Fruit fly (Drosophila melanogaster) whole organism, embryonic: ENCODE results near the gene Vsx1.
A peak's percentile ranks its signal among the peaks of the same experiment; 100 is the strongest.

Experiments used
- Aef1 ChIP-seq: fragments of 200-800 bp; sonication (Bioruptor generic); IDR thresholded peaks from 3 replicates; pipeline ENCODE4 v1.3.6; 2022; ENCODE audit warnings: missing biosample characterization, missing genetic modification characterization
- Bgb ChIP-seq: fragments of 200-800 bp; sonication (Bioruptor generic); IDR thresholded peaks from 2 replicates; pipeline ENCODE4 v1.3.6; 2022; ENCODE audit warnings: missing biosample characterization, missing genetic modification characterization; ENCODE audit not compliant: partially characterized antibody
- CG10267 ChIP-seq: fragments of 200-800 bp; sonication (Bioruptor generic); optimal IDR thresholded peaks from 2 replicates; lab custom pipeline; 2018; ENCODE audit warnings: missing biosample characterization, mild to moderate bottlenecking, missing genetic modification characterization, moderate library complexity
- CG10321 ChIP-seq: fragments of 200-800 bp; sonication (Bioruptor generic); IDR thresholded peaks from 2 replicates; pipeline ENCODE4 v1.3.6; 2022; ENCODE audit warnings: missing biosample characterization, missing genetic modification characterization
- CG12659 ChIP-seq: fragments of 200-800 bp; sonication (Bioruptor generic); optimal IDR thresholded peaks from 3 replicates; lab custom pipeline; 2017; ENCODE audit warnings: mild to moderate bottlenecking, missing biosample characterization, missing genetic modification reagents, missing genetic modification characterization
- CG13894 ChIP-seq: fragments of 200-800 bp; sonication (Bioruptor generic); optimal IDR thresholded peaks from 3 replicates; lab custom pipeline; 2018; ENCODE audit warnings: missing biosample characterization, mild to moderate bottlenecking, missing genetic modification characterization, moderate library complexity
- CG14710 ChIP-seq: fragments of 200-800 bp; sonication (Bioruptor generic); optimal IDR thresholded peaks from 3 replicates; lab custom pipeline; 2019; ENCODE audit warnings: missing biosample characterization, mild to moderate bottlenecking, missing genetic modification characterization, moderate library complexity
- CG14860 ChIP-seq: fragments of 200-800 bp; sonication (Bioruptor generic); IDR thresholded peaks from 3 replicates; pipeline ENCODE4 v1.3.6; 2022; ENCODE audit warnings: missing biosample characterization, missing genetic modification characterization; ENCODE audit not compliant: partially characterized antibody
- CG15601 ChIP-seq: fragments of 200-800 bp; sonication (Bioruptor generic); optimal IDR thresholded peaks from 3 replicates; lab custom pipeline; 2019; ENCODE audit warnings: missing biosample characterization, mild to moderate bottlenecking, missing genetic modification characterization, moderate library complexity
- CG1603 ChIP-seq: fragments of 200-800 bp; sonication (Bioruptor generic); optimal IDR thresholded peaks from 2 replicates; lab custom pipeline; 2019; ENCODE audit warnings: missing biosample characterization, mild to moderate bottlenecking, missing genetic modification characterization, moderate library complexity
- CG16813 ChIP-seq: fragments of 200-800 bp; sonication (Bioruptor generic); IDR thresholded peaks from 3 replicates; pipeline ENCODE4 v1.3.6; 2022; ENCODE audit warnings: missing biosample characterization, missing genetic modification characterization; ENCODE audit not compliant: partially characterized antibody
- CG17186 ChIP-seq: fragments of 200-800 bp; sonication (Bioruptor generic); optimal IDR thresholded peaks from 3 replicates; lab custom pipeline; 2017; ENCODE audit warnings: missing biosample characterization, missing genetic modification reagents, missing genetic modification characterization
- CG17829 ChIP-seq: fragments of 200-800 bp; optimal IDR thresholded peaks from 2 replicates; lab custom pipeline; 2019; ENCODE audit warnings: missing biosample characterization, mild to moderate bottlenecking, missing genetic modification characterization, moderate library complexity
- CG17912 ChIP-seq: fragments of 200-800 bp; sonication (Bioruptor generic); optimal IDR thresholded peaks from 2 replicates; lab custom pipeline; 2018; ENCODE audit warnings: missing biosample characterization, mild to moderate bottlenecking, missing genetic modification characterization
- CG2116 ChIP-seq: fragments of 200-800 bp; sonication (Bioruptor generic); optimal IDR thresholded peaks from 3 replicates; lab custom pipeline; 2018; ENCODE audit warnings: missing biosample characterization, mild to moderate bottlenecking, missing genetic modification characterization
- CG2129 ChIP-seq: fragments of 200-800 bp; sonication (Bioruptor generic); IDR thresholded peaks from 2 replicates; pipeline ENCODE4 v1.3.6; 2022; ENCODE audit warnings: missing biosample characterization, missing genetic modification characterization; ENCODE audit not compliant: partially characterized antibody
- CG34224 ChIP-seq: fragments of 200-800 bp; sonication (Bioruptor generic); IDR thresholded peaks from 3 replicates; pipeline ENCODE4 v1.3.6; 2022; ENCODE audit warnings: missing biosample characterization, missing genetic modification characterization; ENCODE audit not compliant: partially characterized antibody
- CG34422 ChIP-seq: fragments of 200-800 bp; sonication (Bioruptor generic); IDR thresholded peaks from 3 replicates; pipeline ENCODE4 v1.3.6; 2022; ENCODE audit warnings: missing biosample characterization, missing genetic modification characterization
- CG4360 ChIP-seq: fragments of 200-800 bp; sonication (Bioruptor generic); IDR thresholded peaks from 2 replicates; pipeline ENCODE4 v1.3.6; 2022; ENCODE audit warnings: missing biosample characterization, missing genetic modification characterization
- CG7963 ChIP-seq: fragments of 200-800 bp; sonication (Bioruptor generic); IDR thresholded peaks from 3 replicates; pipeline ENCODE4 v1.3.6; 2022; ENCODE audit warnings: missing biosample characterization, missing genetic modification characterization; ENCODE audit not compliant: partially characterized antibody
- CG8290 ChIP-seq, 3 experiments: fragments of 200-800 bp; sonication (Bioruptor generic); optimal IDR thresholded peaks; 2 replicates each; lab custom pipeline; 2016 to 2019; ENCODE audit warnings: missing biosample characterization in 3 of 3, missing genetic modification characterization in 3 of 3, mild to moderate bottlenecking in 2 of 3, moderate library complexity in 1 of 3
- CG9797 ChIP-seq: fragments of 200-800 bp; sonication (Bioruptor generic); optimal IDR thresholded peaks from 3 replicates; lab custom pipeline; 2018; ENCODE audit warnings: missing biosample characterization, mild to moderate bottlenecking, missing genetic modification characterization
- CG9932 ChIP-seq: fragments of 200-800 bp; sonication (Bioruptor generic); IDR thresholded peaks from 2 replicates; pipeline ENCODE4 v1.3.6; 2022; ENCODE audit warnings: missing biosample characterization, missing genetic modification characterization
- CTCF ChIP-seq: fragments of 200-800 bp; sonication (Bioruptor generic); optimal IDR thresholded peaks from 2 replicates; lab custom pipeline; 2017; ENCODE audit warnings: missing biosample characterization, mild to moderate bottlenecking, missing genetic modification characterization, moderate library complexity
- Camta ChIP-seq: fragments of 200-800 bp; sonication (Bioruptor generic); optimal IDR thresholded peaks from 2 replicates; lab custom pipeline; 2016; ENCODE audit warnings: missing biosample characterization, missing genetic modification characterization
- D19B ChIP-seq: fragments of 200-800 bp; sonication (Bioruptor generic); optimal IDR thresholded peaks from 2 replicates; lab custom pipeline; 2017; ENCODE audit warnings: missing biosample characterization, mild to moderate bottlenecking, missing genetic modification characterization
- Dll ChIP-seq: fragments of 200-800 bp; sonication (Bioruptor generic); IDR thresholded peaks from 4 replicates; pipeline ENCODE4 v1.3.6; 2022; ENCODE audit warnings: missing biosample characterization, missing genetic modification characterization; ENCODE audit not compliant: partially characterized antibody
- Dp ChIP-seq: fragments of 200-800 bp; sonication (Bioruptor generic); optimal IDR thresholded peaks from 2 replicates; lab custom pipeline; 2018; ENCODE audit warnings: missing biosample characterization, mild to moderate bottlenecking, missing genetic modification characterization, moderate library complexity
- H2.0 ChIP-seq: fragments of 200-800 bp; sonication (Bioruptor generic); IDR thresholded peaks from 2 replicates; pipeline ENCODE4 v1.3.6; 2022; ENCODE audit warnings: missing biosample characterization, missing genetic modification characterization
- HLH4C ChIP-seq: fragments of 200-800 bp; sonication (Bioruptor generic); IDR thresholded peaks from 3 replicates; pipeline ENCODE4 v1.3.6; 2022; ENCODE audit warnings: missing biosample characterization, missing genetic modification characterization; ENCODE audit not compliant: partially characterized antibody
- MBD-R2 ChIP-seq: fragments of 200-800 bp; sonication (Bioruptor generic); IDR thresholded peaks from 2 replicates; pipeline ENCODE4 v1.3.6; 2022; ENCODE audit warnings: missing biosample characterization, missing genetic modification characterization
- Sin3A ChIP-seq: fragments of >200 bp; optimal IDR thresholded peaks from 2 replicates; lab custom pipeline; 2018
- Sry-δ ChIP-seq: fragments of 200-800 bp; sonication (Bioruptor generic); optimal IDR thresholded peaks from 2 replicates; lab custom pipeline; 2016; ENCODE audit warnings: missing biosample characterization, missing genetic modification characterization
- ato ChIP-seq: fragments of 200-800 bp; sonication (Bioruptor generic); IDR thresholded peaks from 2 replicates; pipeline ENCODE4 v1.3.6; 2022; ENCODE audit warnings: missing biosample characterization, missing genetic modification characterization; ENCODE audit not compliant: partially characterized antibody
- bbx ChIP-seq: fragments of 200-800 bp; sonication (Bioruptor generic); IDR thresholded peaks from 2 replicates; pipeline ENCODE4 v1.3.6; 2022; ENCODE audit warnings: missing biosample characterization, missing genetic modification characterization; ENCODE audit not compliant: partially characterized antibody
- chinmo ChIP-seq: fragments of 200-800 bp; sonication (Bioruptor generic); IDR thresholded peaks from 4 replicates; pipeline ENCODE4 v1.3.6; 2022; ENCODE audit warnings: missing biosample characterization, missing genetic modification characterization; ENCODE audit not compliant: partially characterized antibody
- cwo ChIP-seq: fragments of 200-800 bp; sonication (Bioruptor generic); optimal IDR thresholded peaks from 3 replicates; lab custom pipeline; 2017; ENCODE audit warnings: missing biosample characterization, missing genetic modification characterization, mild to moderate bottlenecking, moderate library complexity, missing genetic modification reagents
- gfzf ChIP-seq: fragments of 200-800 bp; sonication (Bioruptor generic); optimal IDR thresholded peaks from 2 replicates; lab custom pipeline; 2016; ENCODE audit warnings: missing biosample characterization, mild to moderate bottlenecking, missing genetic modification characterization, moderate library complexity
- knrl ChIP-seq: fragments of 200-800 bp; sonication (Bioruptor generic); IDR thresholded peaks from 3 replicates; pipeline ENCODE4 v1.3.6; 2022; ENCODE audit warnings: missing biosample characterization, missing genetic modification characterization; ENCODE audit not compliant: partially characterized antibody
- onecut ChIP-seq: fragments of 200-800 bp; sonication (Bioruptor generic); IDR thresholded peaks from 2 replicates; pipeline ENCODE4 v1.3.6; 2022; ENCODE audit warnings: missing biosample characterization, missing genetic modification characterization
- phol ChIP-seq: fragments of 200-800 bp; sonication (Bioruptor generic); optimal IDR thresholded peaks from 3 replicates; lab custom pipeline; 2018; ENCODE audit warnings: missing biosample characterization, mild to moderate bottlenecking, missing genetic modification characterization, moderate library complexity
- sna ChIP-seq: fragments of 200-800 bp; sonication (Bioruptor generic); IDR thresholded peaks from 2 replicates; pipeline ENCODE4 v1.3.6; 2022; ENCODE audit warnings: missing biosample characterization, missing genetic modification characterization; ENCODE audit not compliant: partially characterized antibody
- tna ChIP-seq: fragments of 200-800 bp; sonication (Bioruptor generic); IDR thresholded peaks from 2 replicates; pipeline ENCODE4 v1.3.6; 2022; ENCODE audit warnings: missing biosample characterization, missing genetic modification characterization; ENCODE audit not compliant: partially characterized antibody
- trem ChIP-seq: fragments of 200-800 bp; optimal IDR thresholded peaks from 3 replicates; lab custom pipeline; 2019; ENCODE audit warnings: missing biosample characterization, mild to moderate bottlenecking, missing genetic modification characterization, moderate library complexity
- ttk ChIP-seq: fragments of 200-800 bp; sonication (Bioruptor generic); IDR thresholded peaks from 2 replicates; pipeline ENCODE4 v2.1.2; 2022; ENCODE audit warnings: missing biosample characterization, missing genetic modification characterization
- vnd ChIP-seq: fragments of 200-800 bp; sonication (Bioruptor generic); IDR thresholded peaks from 3 replicates; pipeline ENCODE4 v1.3.6; 2022; ENCODE audit warnings: missing biosample characterization, missing genetic modification characterization; ENCODE audit not compliant: partially characterized antibody

Vsx1 gene

DNA sequence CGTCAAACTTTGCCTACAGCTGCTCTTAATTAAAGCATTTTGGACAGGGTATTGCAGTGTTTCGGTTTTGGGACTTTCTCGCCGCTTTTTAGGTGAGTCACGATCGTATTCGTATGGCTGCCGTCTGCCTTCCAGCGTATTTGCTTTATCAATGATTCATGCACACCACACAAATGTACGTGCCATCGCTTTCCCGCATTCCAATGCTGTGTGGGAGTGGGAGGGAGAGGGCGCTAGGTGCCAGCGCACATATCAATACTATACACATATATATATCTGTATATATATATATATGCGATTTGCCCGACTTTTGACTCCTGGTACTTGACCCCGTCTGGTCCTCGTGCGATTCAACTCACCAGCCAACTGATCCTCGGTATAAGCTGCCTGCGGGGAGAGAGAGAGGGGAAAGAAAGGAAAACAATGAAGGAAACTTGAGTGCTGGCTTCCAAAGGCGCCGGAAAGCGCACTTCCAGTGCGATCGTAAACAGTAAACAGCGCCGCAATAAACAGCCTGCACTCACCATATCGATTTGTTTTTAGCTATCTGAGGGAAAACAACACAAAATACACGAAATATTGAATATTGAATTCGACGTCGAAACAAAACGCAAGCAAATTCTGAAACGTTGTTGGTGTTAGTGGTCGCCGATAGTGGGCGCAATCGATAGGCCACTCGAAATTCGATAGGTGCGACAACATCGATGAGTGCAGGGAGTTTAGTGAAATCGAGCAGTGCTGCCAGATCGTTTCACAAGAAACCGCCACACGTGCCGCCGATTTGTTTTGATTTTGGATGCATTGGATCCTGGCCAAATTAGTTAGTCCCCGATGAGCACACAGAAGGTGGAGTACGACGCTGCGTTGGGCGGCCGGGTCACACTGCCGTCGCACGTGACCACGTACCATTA is 28.1 kb downstream of the Vsx1 start, which contains the start of the genes Mlc-c and Pop1 (continued):
- TF ChIP-seq MBD-R2 (GFP tag; lab: Robert Waterston, UW), result peak; percentile 88
- peak; percentile 87 for TF ChIP-seq CG34224
- TF ChIP-seq cwo (GFP tag; lab: Kevin White, UChicago), result peak; percentile 60
- peak; percentile 50 for TF ChIP-seq trem (tag; lab: Kevin White, UChicago)
- peak; percentile 19 for TF ChIP-seq gfzf (GFP tag; lab: Kevin White, UChicago)
- TF ChIP-seq Dll (GFP tag; lab: Robert Waterston, UW), result peak; percentile 84
- TF ChIP-seq Bgb (GFP tag; lab: Robert Waterston, UW), result peak; percentile 93
- peak; percentile 79 for TF ChIP-seq CG10321
- peak; percentile 87 for TF ChIP-seq CG14860 (GFP tag; lab: Robert Waterston, UW)
- TF ChIP-seq CG16813 (GFP tag; lab: Robert Waterston, UW), result peak; percentile 88
- TF ChIP-seq CG2129 (GFP tag; lab: Robert Waterston, UW), result peak; percentile 75
- TF ChIP-seq knrl (GFP tag; lab: Robert Waterston, UW), result peak; percentile 87
- TF ChIP-seq ato, result peak; percentile 95
- peak; percentile 71 for TF ChIP-seq CG17186 (GFP tag; lab: Kevin White, UChicago)
- TF ChIP-seq CG17829 (tag; lab: Kevin White, UChicago), result peak; percentile 19
- peak; percentile 86 for TF ChIP-seq Dp
- TF ChIP-seq CG4360 (GFP tag; lab: Robert Waterston, UW), result peak; percentile 50; the same call in 1 of the 2 replicates
- no peak for TF ChIP-seq CG8290 (GFP tag; optimal IDR thresholded peaks at IDR 0.05; lab: Kevin White, UChicago)
- TF ChIP-seq CG8290 (tag; optimal IDR thresholded peaks at IDR 0.05; lab: Kevin White, UChicago), result no peak
- TF ChIP-seq Camta, result no peak
- TF ChIP-seq CG9932 (GFP tag; lab: Robert Waterston, UW), result peak; percentile 59; the same call in 1 of the 2 replicates
- peak; percentile 43 for TF ChIP-seq CG9797
- TF ChIP-seq bbx, result peak; percentile 95
- TF ChIP-seq CG14710 (tag; lab: Kevin White, UChicago), result peak; percentile 40
- TF ChIP-seq tna (GFP tag; lab: Robert Waterston, UW), result peak; percentile 88
- TF ChIP-seq vnd, result peak; percentile 88
- peak; percentile 75; the same call in 2 of the 3 replicates for TF ChIP-seq Aef1 (GFP tag; lab: Robert Waterston, UW)
- TF ChIP-seq CG13894 (tag; lab: Kevin White, UChicago), result peak; percentile 13
- TF ChIP-seq Sin3A (lab: Kevin White, UChicago), result peak; percentile 59
- TF ChIP-seq CG10267 (tag; lab: Kevin White, UChicago), result peak; percentile 32
- peak; percentile 20 for TF ChIP-seq CG15601 (tag; lab: Kevin White, UChicago)
- no peak for TF ChIP-seq CG1603 (tag; lab: Kevin White, UChicago)
- peak; percentile 6 for TF ChIP-seq phol
- no peak for TF ChIP-seq H2.0 (GFP tag; lab: Robert Waterston, UW)
- 0 out of 3 replicates have a peak, but pooled peaks have one; percentile 10 for TF ChIP-seq CG34422
- TF ChIP-seq CG17912, result no peak
- TF ChIP-seq D19B, result no peak
- peak; percentile 16 for TF ChIP-seq CG12659 (GFP tag; lab: Kevin White, UChicago)
- TF ChIP-seq Sry-δ (GFP tag; lab: Kevin White, UChicago), result peak; percentile 93
- peak; percentile 80 for TF ChIP-seq CG2116 (GFP tag; lab: Kevin White, UChicago)
- 0 out of 2 replicates have a peak, but pooled peaks have one; percentile 8 for TF ChIP-seq onecut (GFP tag; lab: Robert Waterston, UW)
- TF ChIP-seq ttk, result no peak
- peak; percentile 85 for TF ChIP-seq CG7963 (GFP tag; lab: Robert Waterston, UW)
- peak; percentile 51 for TF ChIP-seq CTCF (GFP tag; lab: Kevin White, UChicago)
- peak; percentile 82 for TF ChIP-seq sna
- peak; percentile 94 for TF ChIP-seq chinmo (GFP tag; lab: Robert Waterston, UW)
- TF ChIP-seq HLH4C (GFP tag; lab: Robert Waterston, UW), result peak; percentile 85
